Fruit fly (Drosophila melanogaster) whole organism, embryonic: ENCODE data around the gene Fatp1.

Experiments used
- BtbVII ChIP-seq: fragments of 200-800 bp; sonication (Bioruptor generic); optimal IDR thresholded peaks from 3 replicates; lab custom pipeline; 2017; ENCODE audit warnings: missing biosample characterization, mild to moderate bottlenecking, missing genetic modification characterization
- CG10366 ChIP-seq: fragments of 200-800 bp; sonication (Bioruptor generic); IDR thresholded peaks from 2 replicates; pipeline ENCODE4 v1.3.6; 2022; ENCODE audit warnings: missing biosample characterization, missing genetic modification characterization
- CG10654 ChIP-seq: fragments of 200-800 bp; sonication (Bioruptor generic); optimal IDR thresholded peaks from 2 replicates; lab custom pipeline; 2016; ENCODE audit warnings: missing biosample characterization, missing genetic modification characterization
- CG10959 ChIP-seq: fragments of 200-800 bp; sonication (Bioruptor generic); IDR thresholded peaks from 2 replicates; pipeline ENCODE4 v1.3.6; 2022; ENCODE audit warnings: missing biosample characterization, missing genetic modification characterization
- CG11085 ChIP-seq: fragments of 200-800 bp; sonication (Bioruptor generic); IDR thresholded peaks from 2 replicates; pipeline ENCODE4 v1.3.6; 2022; ENCODE audit warnings: missing biosample characterization, missing genetic modification characterization
- CG11247 ChIP-seq: fragments of 200-800 bp; sonication (Bioruptor generic); IDR thresholded peaks from 2 replicates; pipeline ENCODE4 v1.3.6; 2022; ENCODE audit warnings: missing biosample characterization, missing genetic modification characterization
- CG12769 ChIP-seq: fragments of 200-800 bp; sonication (Bioruptor generic); optimal IDR thresholded peaks from 2 replicates; lab custom pipeline; 2019; ENCODE audit warnings: missing biosample characterization, mild to moderate bottlenecking, missing genetic modification characterization, moderate library complexity
- CG13296 ChIP-seq: fragments of 200-800 bp; sonication (Bioruptor generic); optimal IDR thresholded peaks from 3 replicates; lab custom pipeline; 2018; ENCODE audit warnings: missing biosample characterization, mild to moderate bottlenecking, missing genetic modification characterization
- CG14710 ChIP-seq: fragments of 200-800 bp; sonication (Bioruptor generic); optimal IDR thresholded peaks from 3 replicates; lab custom pipeline; 2019; ENCODE audit warnings: missing biosample characterization, mild to moderate bottlenecking, missing genetic modification characterization, moderate library complexity
- CG17328 ChIP-seq: fragments of 200-800 bp; sonication (Bioruptor generic); IDR thresholded peaks from 2 replicates; pipeline ENCODE4 v1.3.6; 2022; ENCODE audit warnings: missing biosample characterization, missing genetic modification characterization
- CG4360 ChIP-seq: fragments of 200-800 bp; sonication (Bioruptor generic); IDR thresholded peaks from 2 replicates; pipeline ENCODE4 v1.3.6; 2022; ENCODE audit warnings: missing biosample characterization, missing genetic modification characterization
- CG4404 ChIP-seq: fragments of 200-800 bp; sonication (Bioruptor generic); IDR thresholded peaks from 2 replicates; pipeline ENCODE4 v1.3.6; 2022; ENCODE audit warnings: missing biosample characterization, missing genetic modification characterization
- CG4617 ChIP-seq: fragments of 200-800 bp; sonication (Bioruptor generic); optimal IDR thresholded peaks from 3 replicates; lab custom pipeline; 2016; ENCODE audit warnings: missing biosample characterization, missing genetic modification characterization, borderline replicate concordance
- CG8281 ChIP-seq: fragments of 200-800 bp; sonication (Bioruptor generic); optimal IDR thresholded peaks from 2 replicates; lab custom pipeline; 2018; ENCODE audit warnings: missing biosample characterization, mild to moderate bottlenecking, missing genetic modification characterization, moderate library complexity
- CHES-1-like ChIP-seq: fragments of 200-800 bp; sonication (Bioruptor generic); optimal IDR thresholded peaks from 2 replicates; lab custom pipeline; 2016; ENCODE audit warnings: missing biosample characterization, missing genetic modification characterization
- CrebB ChIP-seq: fragments of 200-800 bp; sonication (Bioruptor generic); optimal IDR thresholded peaks from 3 replicates; lab custom pipeline; 2018; ENCODE audit warnings: missing biosample characterization, mild to moderate bottlenecking, missing genetic modification characterization
- Eip74EF ChIP-seq, 2 experiments: fragments of 200-800 bp in 1 of 2; fragments of >200 bp in 1 of 2; sonication (Bioruptor generic) in 1 of 2; optimal IDR thresholded peaks; 2 replicates each; lab custom pipeline; 2017 to 2019; ENCODE audit warnings: missing biosample characterization in 2 of 2, missing genetic modification characterization in 2 of 2, mild to moderate bottlenecking in 1 of 2, moderate library complexity in 1 of 2
- Ets97D ChIP-seq: fragments of 200-800 bp; sonication (Bioruptor generic); optimal IDR thresholded peaks from 3 replicates; lab custom pipeline; 2016; ENCODE audit warnings: missing biosample characterization, missing genetic modification characterization
- Fer2 ChIP-seq: fragments of 200-800 bp; sonication (Bioruptor generic); optimal IDR thresholded peaks from 2 replicates; lab custom pipeline; 2018; ENCODE audit warnings: missing biosample characterization, mild to moderate bottlenecking, missing genetic modification characterization, moderate library complexity
- HLHmδ ChIP-seq: fragments of 200-800 bp; sonication (Bioruptor generic); optimal IDR thresholded peaks from 2 replicates; lab custom pipeline; 2018; ENCODE audit warnings: missing biosample characterization, mild to moderate bottlenecking, missing genetic modification characterization, moderate library complexity
- Jarid2 ChIP-seq: fragments of 200-800 bp; sonication (Bioruptor generic); optimal IDR thresholded peaks from 3 replicates; lab custom pipeline; 2017; ENCODE audit warnings: mild to moderate bottlenecking, missing biosample characterization, missing genetic modification reagents, missing genetic modification characterization
- Lhr ChIP-seq: fragments of 200-800 bp; sonication (Bioruptor generic); optimal IDR thresholded peaks from 3 replicates; lab custom pipeline; 2017; ENCODE audit warnings: mild to moderate bottlenecking, missing biosample characterization, missing genetic modification reagents, missing genetic modification characterization
- Lim3 ChIP-seq: fragments of 200-800 bp; sonication (Bioruptor generic); IDR thresholded peaks from 2 replicates; pipeline ENCODE4 v1.3.6; 2022; ENCODE audit warnings: missing biosample characterization, missing genetic modification characterization
- Pdp1 ChIP-seq, 2 experiments: fragments of 200-800 bp; sonication (Bioruptor generic); optimal IDR thresholded peaks; 3 replicates each; lab custom pipeline; 2016; ENCODE audit warnings: missing biosample characterization in 2 of 2, missing genetic modification characterization in 2 of 2, mild to moderate bottlenecking in 1 of 2, moderate library complexity in 1 of 2
- Sox100B ChIP-seq: fragments of 200-800 bp; sonication (Bioruptor generic); optimal IDR thresholded peaks from 3 replicates; lab custom pipeline; 2018; ENCODE audit warnings: missing biosample characterization, mild to moderate bottlenecking, missing genetic modification characterization
- Tbp ChIP-seq: fragments of >200 bp; optimal IDR thresholded peaks from 2 replicates; lab custom pipeline; 2018; ENCODE audit warnings: missing biosample characterization, missing genetic modification characterization
- az2 ChIP-seq: fragments of 200-800 bp; sonication (Bioruptor generic); optimal IDR thresholded peaks from 3 replicates; lab custom pipeline; 2016; ENCODE audit warnings: missing biosample characterization, missing genetic modification characterization
- crc ChIP-seq: fragments of 200-800 bp; sonication (Bioruptor generic); optimal IDR thresholded peaks from 2 replicates; lab custom pipeline; 2016; ENCODE audit warnings: missing biosample characterization, missing genetic modification characterization
- croc ChIP-seq: fragments of 200-800 bp; sonication (Bioruptor generic); conservative IDR thresholded peaks from 3 replicates; pipeline ENCODE4 v1.3.6; 2022; ENCODE audit warnings: missing biosample characterization, missing genetic modification characterization
- ems ChIP-seq: fragments of 200-800 bp; sonication (Bioruptor generic); optimal IDR thresholded peaks from 3 replicates; lab custom pipeline; 2016; ENCODE audit warnings: missing biosample characterization, missing genetic modification characterization
- eve ChIP-seq, 2 experiments: fragments of >200 bp; optimal IDR thresholded peaks; 2 replicates each; lab custom pipeline; 2017; ENCODE audit warnings: missing biosample characterization in 2 of 2, missing genetic modification characterization in 2 of 2
- lab ChIP-seq: fragments of 200-800 bp; sonication (Bioruptor generic); optimal IDR thresholded peaks from 3 replicates; lab custom pipeline; 2017; ENCODE audit warnings: missing biosample characterization, missing genetic modification characterization, mild to moderate bottlenecking, moderate library complexity, missing genetic modification reagents
- oc ChIP-seq: fragments of 200-800 bp; sonication (Bioruptor generic); optimal IDR thresholded peaks from 2 replicates; lab custom pipeline; 2018; ENCODE audit warnings: missing biosample characterization, mild to moderate bottlenecking, missing genetic modification characterization, moderate library complexity
- onecut ChIP-seq: fragments of 200-800 bp; sonication (Bioruptor generic); IDR thresholded peaks from 2 replicates; pipeline ENCODE4 v1.3.6; 2022; ENCODE audit warnings: missing biosample characterization, missing genetic modification characterization
- pan ChIP-seq, 4 experiments: fragments of >200 bp in 3 of 4; fragments of 200-800 bp in 1 of 4; sonication (Bioruptor generic) in 1 of 4; optimal IDR thresholded peaks in 3 of 4; IDR thresholded peaks in 1 of 4; 2 replicates each; pipeline versions ENCODE4 v1.3.6 to Lab custom; 2017 to 2022; ENCODE audit warnings: missing biosample characterization in 2 of 4, missing genetic modification characterization in 2 of 4, mixed read lengths in 1 of 4
- pum ChIP-seq: fragments of 200-800 bp; sonication (Bioruptor generic); optimal IDR thresholded peaks from 2 replicates; lab custom pipeline; 2016; ENCODE audit warnings: missing biosample characterization, missing genetic modification characterization
- sd ChIP-seq: fragments of 200-800 bp; sonication (Bioruptor generic); optimal IDR thresholded peaks from 3 replicates; lab custom pipeline; 2018; ENCODE audit warnings: missing biosample characterization, mild to moderate bottlenecking, missing genetic modification characterization, moderate library complexity
- shn ChIP-seq: fragments of 200-800 bp; sonication (Bioruptor generic); optimal IDR thresholded peaks from 3 replicates; lab custom pipeline; 2016; ENCODE audit warnings: missing biosample characterization, missing genetic modification characterization
- so ChIP-seq: fragments of 200-800 bp; sonication (Bioruptor generic); IDR thresholded peaks from 3 replicates; pipeline ENCODE4 v1.3.6; 2022; ENCODE audit warnings: missing biosample characterization, missing genetic modification characterization
- sug ChIP-seq: fragments of 200-800 bp; optimal IDR thresholded peaks from 2 replicates; lab custom pipeline; 2019; ENCODE audit warnings: missing biosample characterization, mild to moderate bottlenecking, missing genetic modification characterization, moderate library complexity
- wdn ChIP-seq: fragments of 200-800 bp; sonication (Bioruptor generic); IDR thresholded peaks from 2 replicates; pipeline ENCODE4 v1.3.6; 2022; ENCODE audit warnings: missing biosample characterization, missing genetic modification characterization

Fatp1 gene

dm6 chr2L:10502244-10502643 lies 14.8 kb downstream of the Fatp1 start (continued):
- peak; percentile 16; the same call in 1 of the 3 replicates for TF ChIP-seq so (GFP tag; lab: Robert Waterston, UW)
- no peak for TF ChIP-seq CG13296 (GFP tag; lab: Kevin White, UChicago)
- no peak for TF ChIP-seq ems (GFP tag; lab: Kevin White, UChicago)
- TF ChIP-seq CG12769 (tag; lab: Kevin White, UChicago): no peak
- TF ChIP-seq Fer2 (tag; lab: Kevin White, UChicago): no peak
- TF ChIP-seq pum (GFP tag; lab: Kevin White, UChicago): no peak
- no peak for TF ChIP-seq CG11085 (GFP tag; lab: Robert Waterston, UW)
- TF ChIP-seq CG4617 (GFP tag; lab: Kevin White, UChicago): no peak
- TF ChIP-seq CG10959 (GFP tag; lab: Robert Waterston, UW): no peak
- TF ChIP-seq CHES-1-like (GFP tag; lab: Kevin White, UChicago): no peak
- TF ChIP-seq croc (GFP tag; lab: Robert Waterston, UW): no peak
- no peak for TF ChIP-seq CrebB (tag; lab: Kevin White, UChicago)
- no peak for TF ChIP-seq crc
- TF ChIP-seq Ets97D (GFP tag; lab: Kevin White, UChicago): no peak
- TF ChIP-seq wdn (GFP tag; lab: Robert Waterston, UW): no peak
- TF ChIP-seq CG10366 (GFP tag; lab: Robert Waterston, UW): no peak
- peak; percentile 15 for TF ChIP-seq lab (GFP tag; lab: Kevin White, UChicago)
- no peak for TF ChIP-seq Jarid2 (GFP tag; lab: Kevin White, UChicago)
- TF ChIP-seq oc (tag; lab: Kevin White, UChicago): no peak
- TF ChIP-seq CG4404 (GFP tag; lab: Robert Waterston, UW): no peak
- TF ChIP-seq sug (tag; lab: Kevin White, UChicago): peak; percentile 11
- TF ChIP-seq HLHmδ (GFP tag; lab: Kevin White, UChicago): no peak
- no peak for TF ChIP-seq Lhr (GFP tag; lab: Kevin White, UChicago)
- TF ChIP-seq Eip74EF (GFP tag; optimal IDR thresholded peaks at IDR 0.05; lab: Kevin White, UChicago): no peak
- no peak for TF ChIP-seq CG11247
- TF ChIP-seq Sox100B (GFP tag; lab: Kevin White, UChicago): no peak
- no peak for TF ChIP-seq CG17328 (GFP tag; lab: Robert Waterston, UW)
- no peak for TF ChIP-seq CG4360 (GFP tag; lab: Robert Waterston, UW)
- no peak for TF ChIP-seq CG8281 (tag; lab: Kevin White, UChicago)
- TF ChIP-seq CG14710 (tag; lab: Kevin White, UChicago): no peak
- TF ChIP-seq Lim3 (GFP tag; lab: Robert Waterston, UW): no peak

- TF ChIP-seq BtbVII (GFP tag; lab: Kevin White, UChicago): peak; percentile 7
- TF ChIP-seq shn: no peak
- TF ChIP-seq Pdp1 (GFP tag; optimal IDR thresholded peaks at IDR 0.05; lab: Kevin White, UChicago): peak in 1 of 2 experiments; percentile 23
- TF ChIP-seq eve (GFP tag; optimal IDR thresholded peaks at IDR 0.05; lab: Kevin White, UChicago): peak in 1 of 2 experiments; percentile 33
- peak; percentile 40; the same call in 1 of the 2 replicates for TF ChIP-seq onecut (GFP tag; lab: Robert Waterston, UW)
- no peak for TF ChIP-seq pan (optimal IDR thresholded peaks at IDR 0.05; lab: Kevin White, UChicago)
- TF ChIP-seq pan (GFP tag; optimal IDR thresholded peaks at IDR 0.05 in 1 of 2, IDR thresholded peaks at IDR 0.05 in 1 of 2): no peak
- TF ChIP-seq az2 (GFP tag; lab: Kevin White, UChicago): no peak
- no peak for TF ChIP-seq CG10654 (GFP tag; lab: Kevin White, UChicago)
- TF ChIP-seq Tbp (GFP tag; lab: Kevin White, UChicago): no peak
- TF ChIP-seq sd (tag; lab: Kevin White, UChicago): peak; percentile 54
Observed at dm6 chr2L:10500309-10500974, 16.6 kb downstream of the Fatp1 start.
